Worm (Caenorhabditis elegans) whole organism, L3 larva: ENCODE data around the gene snf-10.

Source experiments
- R02D3.7 ChIP-seq: fragments of 150-350 bp; optimal IDR thresholded peaks from 2 replicates; lab custom pipeline; 2014; ENCODE audit warnings: missing biosample characterization, missing genetic modification characterization
- ZK546.5 ChIP-seq: sonication (generic microtip); optimal IDR thresholded peaks from 2 replicates; lab custom pipeline; 2017; ENCODE audit warnings: missing biosample characterization, missing genetic modification characterization
- aly-2 ChIP-seq: fragments of 150-350 bp; optimal IDR thresholded peaks from 2 replicates; lab custom pipeline; 2014; ENCODE audit warnings: missing biosample characterization, missing genetic modification characterization
- ama-1 ChIP-seq: fragments of 150-350 bp; optimal IDR thresholded peaks from 2 replicates; lab custom pipeline; 2018
- ceh-28 ChIP-seq: fragments of 150-350 bp; optimal IDR thresholded peaks from 2 replicates; lab custom pipeline; 2014; ENCODE audit warnings: missing biosample characterization, missing genetic modification reagents, missing genetic modification characterization
- ceh-82 ChIP-seq: fragments of 150-350 bp; optimal IDR thresholded peaks from 2 replicates; lab custom pipeline; 2014; ENCODE audit warnings: missing biosample characterization, missing genetic modification characterization
- ceh-9 ChIP-seq: sonication (generic microtip); optimal IDR thresholded peaks from 2 replicates; lab custom pipeline; 2018; ENCODE audit warnings: missing biosample characterization, missing genetic modification characterization
- daf-12 ChIP-seq: fragments of 150-350 bp; optimal IDR thresholded peaks from 2 replicates; lab custom pipeline; 2014; ENCODE audit warnings: missing biosample characterization, missing genetic modification reagents, missing genetic modification characterization
- egl-27 ChIP-seq: sonication (generic microtip); optimal IDR thresholded peaks from 4 replicates; lab custom pipeline; 2017; ENCODE audit warnings: missing biosample characterization, missing genetic modification reagents, missing genetic modification characterization
- egl-5 ChIP-seq: fragments of 150-350 bp; optimal IDR thresholded peaks from 2 replicates; lab custom pipeline; 2017; ENCODE audit warnings: missing biosample characterization, missing genetic modification reagents, missing genetic modification characterization, inconsistent platforms
- elt-1 ChIP-seq: fragments of 150-350 bp; optimal IDR thresholded peaks from 2 replicates; lab custom pipeline; 2014; ENCODE audit warnings: missing biosample characterization, missing genetic modification characterization
- elt-2 ChIP-seq: sonication (generic microtip); optimal IDR thresholded peaks from 2 replicates; lab custom pipeline; 2016; ENCODE audit warnings: missing genetic modification reagents, mild to moderate bottlenecking, missing genetic modification characterization, missing compliant biosample characterization
- elt-3 ChIP-seq, 3 experiments: fragments of 150-350 bp in 1 of 3; sonication (generic microtip) in 2 of 3; optimal IDR thresholded peaks; 2 replicates in 2 of 3; 4 replicates in 1 of 3; lab custom pipeline; 2014 to 2017; ENCODE audit warnings: missing biosample characterization in 3 of 3, missing genetic modification characterization in 3 of 3
- fkh-10 ChIP-seq: sonication (generic microtip); optimal IDR thresholded peaks from 2 replicates; lab custom pipeline; 2017; ENCODE audit warnings: missing biosample characterization, missing genetic modification reagents, missing genetic modification characterization
- fkh-2 ChIP-seq: fragments of 150-350 bp; optimal IDR thresholded peaks from 2 replicates; lab custom pipeline; 2014; ENCODE audit warnings: missing biosample characterization, missing genetic modification reagents, missing genetic modification characterization
- hmg-11 ChIP-seq: sonication (generic microtip); optimal IDR thresholded peaks from 2 replicates; lab custom pipeline; 2016; ENCODE audit warnings: missing genetic modification characterization, missing compliant biosample characterization
- lsy-12 ChIP-seq: sonication (generic microtip); optimal IDR thresholded peaks from 2 replicates; lab custom pipeline; 2016; ENCODE audit warnings: mild to moderate bottlenecking, missing genetic modification characterization, missing compliant biosample characterization
- mdl-1 ChIP-seq: fragments of 150-350 bp; optimal IDR thresholded peaks from 2 replicates; lab custom pipeline; 2014; ENCODE audit warnings: missing biosample characterization, missing genetic modification characterization
- mml-1 ChIP-seq: fragments of 150-350 bp; sonication (generic microtip); optimal IDR thresholded peaks from 3 replicates; lab custom pipeline; 2014; ENCODE audit warnings: missing biosample characterization, missing genetic modification characterization
- nfya-1 ChIP-seq: sonication (generic microtip); optimal IDR thresholded peaks from 2 replicates; lab custom pipeline; 2017; ENCODE audit warnings: missing genetic modification characterization, mild to moderate bottlenecking, missing compliant biosample characterization, antibody characterized with exemption, moderate library complexity; ENCODE audit not compliant: insufficient read depth
- nhr-11 ChIP-seq: fragments of 150-350 bp; optimal IDR thresholded peaks from 2 replicates; lab custom pipeline; 2014; ENCODE audit warnings: missing biosample characterization, missing genetic modification characterization
- nhr-12 ChIP-seq: fragments of 150-350 bp; optimal IDR thresholded peaks from 2 replicates; lab custom pipeline; 2014; ENCODE audit warnings: missing biosample characterization, missing genetic modification characterization
- nhr-23 ChIP-seq: fragments of 150-350 bp; optimal IDR thresholded peaks from 2 replicates; lab custom pipeline; 2014; ENCODE audit warnings: missing biosample characterization, missing genetic modification reagents, missing genetic modification characterization
- nhr-237 ChIP-seq: fragments of 150-350 bp; optimal IDR thresholded peaks from 2 replicates; lab custom pipeline; 2014; ENCODE audit warnings: missing biosample characterization, missing genetic modification characterization
- nhr-28 ChIP-seq: fragments of 150-350 bp; optimal IDR thresholded peaks from 2 replicates; lab custom pipeline; 2014; ENCODE audit warnings: missing biosample characterization, missing genetic modification characterization
- nhr-43 ChIP-seq: sonication (generic microtip); optimal IDR thresholded peaks from 2 replicates; lab custom pipeline; 2016; ENCODE audit warnings: mild to moderate bottlenecking, missing genetic modification characterization, missing compliant biosample characterization; ENCODE audit not compliant: poor library complexity, severe bottlenecking
- nhr-67 ChIP-seq: fragments of 150-350 bp; optimal IDR thresholded peaks from 2 replicates; lab custom pipeline; 2014; ENCODE audit warnings: missing biosample characterization, missing genetic modification characterization
- nhr-76 ChIP-seq: fragments of 150-350 bp; sonication (generic microtip); optimal IDR thresholded peaks from 5 replicates; lab custom pipeline; 2014; ENCODE audit warnings: missing biosample characterization, missing genetic modification characterization
- sea-2 ChIP-seq: fragments of 150-350 bp; sonication (generic microtip); optimal IDR thresholded peaks from 4 replicates; lab custom pipeline; 2014; ENCODE audit warnings: missing biosample characterization, missing genetic modification reagents, missing genetic modification characterization
- skn-1 ChIP-seq: fragments of 150-350 bp; optimal IDR thresholded peaks from 2 replicates; lab custom pipeline; 2014; ENCODE audit warnings: missing biosample characterization, missing genetic modification characterization
- snpc-4 ChIP-seq: fragments of 150-350 bp; optimal IDR thresholded peaks from 2 replicates; lab custom pipeline; 2014; ENCODE audit warnings: missing biosample characterization, missing genetic modification characterization
- tbx-2 ChIP-seq: sonication (generic microtip); optimal IDR thresholded peaks from 2 replicates; lab custom pipeline; 2016; ENCODE audit warnings: mild to moderate bottlenecking, missing genetic modification characterization, missing compliant biosample characterization
- unc-39 ChIP-seq: sonication (generic microtip); optimal IDR thresholded peaks from 4 replicates; lab custom pipeline; 2017; ENCODE audit warnings: missing biosample characterization, missing genetic modification characterization
- unc-62 ChIP-seq: fragments of 150-350 bp; sonication (generic microtip); optimal IDR thresholded peaks from 4 replicates; lab custom pipeline; 2014; ENCODE audit warnings: missing biosample characterization, missing genetic modification reagents, missing genetic modification characterization
- zag-1 ChIP-seq: fragments of 150-350 bp; optimal IDR thresholded peaks from 2 replicates; lab custom pipeline; 2014; ENCODE audit warnings: missing biosample characterization, missing genetic modification characterization
- ztf-11 ChIP-seq: fragments of 150-350 bp; optimal IDR thresholded peaks from 2 replicates; lab custom pipeline; 2014; ENCODE audit warnings: missing biosample characterization, missing genetic modification characterization
- ztf-4 ChIP-seq: fragments of 150-350 bp; optimal IDR thresholded peaks from 2 replicates; lab custom pipeline; 2014; ENCODE audit warnings: missing biosample characterization, missing genetic modification characterization

The snf-10 gene

ce11 chrV:10414610-10415009 is 26.0 kb downstream of the snf-10 start, which contains the start of gene F15H10.9:
Gene F15H10.9 (minus strand): TSS chrV:10414710.
- TF ChIP-seq nhr-43 (tag; lab: Kevin White, UChicago): no peak
- no peak for TF ChIP-seq egl-27
- TF ChIP-seq nhr-23 (tag; lab: Kevin White, UChicago): no peak
- no peak for TF ChIP-seq elt-1 (tag; lab: Kevin White, UChicago)
- TF ChIP-seq hmg-11 (tag; lab: Kevin White, UChicago): no peak
- TF ChIP-seq ztf-4 (tag; lab: Kevin White, UChicago): no peak
- no peak for TF ChIP-seq ZK546.5 (tag; lab: Kevin White, UChicago)
- TF ChIP-seq ama-1 (lab: Kevin White, UChicago): no peak
- TF ChIP-seq elt-2 (tag; lab: Kevin White, UChicago): no peak
- TF ChIP-seq mdl-1 (tag; lab: Kevin White, UChicago): no peak
- no peak for TF ChIP-seq nhr-76
- TF ChIP-seq nhr-11 (tag; lab: Kevin White, UChicago): no peak
- TF ChIP-seq sea-2 (GFP tag; lab: Kevin White, UChicago): no peak
- no peak for TF ChIP-seq lsy-12 (tag; lab: Kevin White, UChicago)
- no peak for TF ChIP-seq nhr-237
- no peak for TF ChIP-seq ceh-82 (tag; lab: Kevin White, UChicago)
- TF ChIP-seq nhr-67: no peak
- TF ChIP-seq ceh-28: no peak
- TF ChIP-seq ztf-11 (tag; lab: Kevin White, UChicago): no peak
- no peak for TF ChIP-seq daf-12 (tag; lab: Kevin White, UChicago)

- TF ChIP-seq ztf-11 (tag; lab: Kevin White, UChicago): no peak
- TF ChIP-seq elt-3 (tag; optimal IDR thresholded peaks at IDR 0.05; lab: Kevin White, UChicago): no peak
- no peak for TF ChIP-seq nhr-28 (tag; lab: Kevin White, UChicago)
- no peak for TF ChIP-seq hmg-11 (tag; lab: Kevin White, UChicago)
- no peak for TF ChIP-seq nhr-12 (tag; lab: Kevin White, UChicago)
- TF ChIP-seq tbx-2 (tag; lab: Kevin White, UChicago): no peak
- no peak for TF ChIP-seq ceh-82 (tag; lab: Kevin White, UChicago)
- no peak for TF ChIP-seq nhr-11 (tag; lab: Kevin White, UChicago)
- TF ChIP-seq unc-39 (tag; lab: Kevin White, UChicago): no peak
- no peak for TF ChIP-seq ztf-4 (tag; lab: Kevin White, UChicago)
- no peak for TF ChIP-seq elt-2 (tag; lab: Kevin White, UChicago)
- TF ChIP-seq nfya-1: no peak
Measured at ce11 chrV:10410030-10410713, 30.5 kb downstream of the snf-10 start, which contains the start of gene F15H10.12. Gene F15H10.12 (minus strand): TSS chrV:10410080.

ce11 chrV:10406313-10406712 is 34.3 kb downstream of the snf-10 start, which contains the start of gene F15H10.7:
Gene F15H10.7 (minus strand): TSS chrV:10406413.
- TF ChIP-seq unc-39 (tag; lab: Kevin White, UChicago) (no peak), ceh-82 (tag; lab: Kevin White, UChicago) (no peak), zag-1 (tag; lab: Kevin White, UChicago) (no peak), elt-3 (tag; optimal IDR thresholded peaks at IDR 0.05; lab: Kevin White, UChicago) (no peak), lsy-12 (tag; lab: Kevin White, UChicago) (no peak)

- TF ChIP-seq ceh-82 (tag; lab: Kevin White, UChicago): no peak
- TF ChIP-seq unc-62: no peak
- no peak for TF ChIP-seq ceh-9 (tag; lab: Kevin White, UChicago)
- no peak for TF ChIP-seq skn-1 (tag; lab: Kevin White, UChicago)
- no peak for TF ChIP-seq nhr-43 (tag; lab: Kevin White, UChicago)
- TF ChIP-seq snpc-4 (tag; lab: Kevin White, UChicago): no peak
- TF ChIP-seq fkh-2 (tag; lab: Kevin White, UChicago): no peak
- TF ChIP-seq R02D3.7 (tag; lab: Kevin White, UChicago): no peak
- TF ChIP-seq nhr-76: no peak
- TF ChIP-seq elt-3 (tag; optimal IDR thresholded peaks at IDR 0.05; lab: Kevin White, UChicago): no peak
- TF ChIP-seq egl-27: no peak
- no peak for TF ChIP-seq fkh-10 (GFP tag; lab: Kevin White, UChicago)
- no peak for TF ChIP-seq nfya-1
- TF ChIP-seq mdl-1 (tag; lab: Kevin White, UChicago): no peak
- no peak for TF ChIP-seq egl-5 (tag; lab: Kevin White, UChicago)
- no peak for TF ChIP-seq mml-1
- TF ChIP-seq ceh-28: no peak
- no peak for TF ChIP-seq nhr-12 (tag; lab: Kevin White, UChicago)
- TF ChIP-seq aly-2 (tag; lab: Kevin White, UChicago): no peak
Measured at ce11 chrV:10404701-10405100, 35.9 kb downstream of the snf-10 start.
